Worm (Caenorhabditis elegans) whole organism, L1 larva: Measurements from ENCODE around the gene T10F2.2.

Experiments
- C04F5.9 ChIP-seq: sonication (generic microtip); optimal IDR thresholded peaks from 2 replicates; lab custom pipeline; 2016; ENCODE audit warnings: missing genetic modification characterization, missing compliant biosample characterization
- C16A3.4 ChIP-seq: fragments of 150-350 bp; optimal IDR thresholded peaks from 2 replicates; lab custom pipeline; 2014; ENCODE audit warnings: missing biosample characterization, missing genetic modification characterization
- C34B4.2 ChIP-seq: sonication (generic microtip); optimal IDR thresholded peaks from 2 replicates; lab custom pipeline; 2017; ENCODE audit warnings: mild to moderate bottlenecking, missing genetic modification characterization, missing compliant biosample characterization
- alr-1 ChIP-seq: fragments of 200-800 bp; sonication (Bioruptor generic); optimal IDR thresholded peaks from 2 replicates; lab custom pipeline; 2018; ENCODE audit warnings: borderline replicate concordance, mild to moderate bottlenecking, missing genetic modification characterization, missing compliant biosample characterization
- blmp-1 ChIP-seq: fragments of 150-350 bp; optimal IDR thresholded peaks from 2 replicates; lab custom pipeline; 2014; ENCODE audit warnings: missing biosample characterization, missing genetic modification characterization
- ceh-82 ChIP-seq, 3 experiments: fragments of 150-350 bp in 1 of 3; sonication (generic microtip) in 2 of 3; optimal IDR thresholded peaks; 2 replicates each; lab custom pipeline; 2014 to 2017; ENCODE audit warnings: missing biosample characterization in 3 of 3, missing genetic modification characterization in 3 of 3
- ceh-88 ChIP-seq: fragments of 200-800 bp; sonication (Bioruptor generic); IDR thresholded peaks from 2 replicates; pipeline ENCODE4 v1.3.6; 2022; ENCODE audit warnings: missing genetic modification characterization, missing compliant biosample characterization
- ceh-90 ChIP-seq: sonication (generic microtip); optimal IDR thresholded peaks from 2 replicates; lab custom pipeline; 2016; ENCODE audit warnings: missing genetic modification characterization, missing compliant biosample characterization
- ces-1 ChIP-seq: fragments of 150-350 bp; optimal IDR thresholded peaks from 2 replicates; lab custom pipeline; 2014; ENCODE audit warnings: missing biosample characterization, missing genetic modification reagents, missing genetic modification characterization
- efl-3 ChIP-seq: fragments of 200-800 bp; sonication (Bioruptor generic); optimal IDR thresholded peaks from 2 replicates; lab custom pipeline; 2018; ENCODE audit warnings: mild to moderate bottlenecking, missing genetic modification characterization, missing compliant biosample characterization
- egl-13 ChIP-seq: sonication (generic microtip); optimal IDR thresholded peaks from 2 replicates; lab custom pipeline; 2016; ENCODE audit warnings: missing genotype, missing genetic modification reagents, missing genetic modification characterization, missing compliant biosample characterization
- elt-2 ChIP-seq: sonication (generic microtip); optimal IDR thresholded peaks from 2 replicates; lab custom pipeline; 2016; ENCODE audit warnings: missing genetic modification characterization, mild to moderate bottlenecking, inconsistent platforms, missing compliant biosample characterization, missing genetic modification reagents
- elt-3 ChIP-seq, 6 experiments: fragments of 150-350 bp in 1 of 6; sonication (generic microtip); optimal IDR thresholded peaks; 2 replicates each; lab custom pipeline; 2017 to 2018; ENCODE audit warnings: missing biosample characterization in 6 of 6, missing genetic modification characterization in 6 of 6, inconsistent platforms in 1 of 6
- ets-5 ChIP-seq: fragments of 200-800 bp; sonication (Bioruptor generic); IDR thresholded peaks from 2 replicates; pipeline ENCODE4 v1.3.6; 2022; ENCODE audit warnings: missing genetic modification characterization, missing compliant biosample characterization
- fkh-10 ChIP-seq: sonication (generic microtip); optimal IDR thresholded peaks from 2 replicates; lab custom pipeline; 2017; ENCODE audit warnings: missing biosample characterization, missing genetic modification reagents, missing genetic modification characterization
- fkh-4 ChIP-seq: sonication (generic microtip); optimal IDR thresholded peaks from 2 replicates; lab custom pipeline; 2016; ENCODE audit warnings: missing compliant biosample characterization, missing genetic modification characterization, borderline replicate concordance
- fkh-8 ChIP-seq: sonication (generic microtip); optimal IDR thresholded peaks from 2 replicates; lab custom pipeline; 2016; ENCODE audit warnings: mild to moderate bottlenecking, missing genetic modification characterization, missing compliant biosample characterization
- fos-1 ChIP-seq: fragments of 150-350 bp; optimal IDR thresholded peaks from 2 replicates; lab custom pipeline; 2014; ENCODE audit warnings: missing biosample characterization, missing genetic modification characterization
- hlh-4 ChIP-seq: sonication (generic microtip); optimal IDR thresholded peaks from 2 replicates; lab custom pipeline; 2016; ENCODE audit warnings: mild to moderate bottlenecking, missing genetic modification characterization, missing compliant biosample characterization
- irx-1 ChIP-seq: sonication (generic microtip); optimal IDR thresholded peaks from 2 replicates; lab custom pipeline; 2016; ENCODE audit warnings: missing genetic modification characterization, missing compliant biosample characterization
- isw-1 ChIP-seq: fragments of 200-800 bp; sonication (Bioruptor generic); IDR thresholded peaks from 2 replicates; pipeline ENCODE4 v1.3.6; 2022; ENCODE audit warnings: missing genetic modification characterization, missing compliant biosample characterization
- jun-1 ChIP-seq: fragments of 150-350 bp; optimal IDR thresholded peaks from 2 replicates; lab custom pipeline; 2014; ENCODE audit warnings: missing biosample characterization, missing genetic modification reagents, missing genetic modification characterization
- lin-13 ChIP-seq: fragments of 150-350 bp; optimal IDR thresholded peaks from 2 replicates; lab custom pipeline; 2014; ENCODE audit warnings: missing biosample characterization, missing genetic modification reagents, missing genetic modification characterization
- lin-35 ChIP-seq, 2 experiments: fragments of 150-350 bp; optimal IDR thresholded peaks; 2 replicates each; lab custom pipeline; 2014; ENCODE audit warnings: missing biosample characterization in 2 of 2, missing genetic modification characterization in 2 of 2, missing genetic modification reagents in 2 of 2
- lir-3 ChIP-seq: sonication (generic microtip); optimal IDR thresholded peaks from 2 replicates; lab custom pipeline; 2016; ENCODE audit warnings: mild to moderate bottlenecking, missing genetic modification characterization, moderate library complexity, missing compliant biosample characterization; ENCODE audit not compliant: poor library complexity
- lsy-2 ChIP-seq, 2 experiments: fragments of 150-350 bp; optimal IDR thresholded peaks; 2 replicates each; lab custom pipeline; 2014; ENCODE audit warnings: missing biosample characterization in 2 of 2, missing genetic modification characterization in 2 of 2
- mdl-1 ChIP-seq, 2 experiments: fragments of 150-350 bp; optimal IDR thresholded peaks; 2 replicates each; lab custom pipeline; 2014 to 2017; ENCODE audit warnings: missing biosample characterization in 2 of 2, missing genetic modification characterization in 2 of 2, inconsistent platforms in 1 of 2
- mef-2 ChIP-seq: fragments of 150-350 bp; optimal IDR thresholded peaks from 2 replicates; lab custom pipeline; 2014; ENCODE audit warnings: missing biosample characterization, missing genetic modification characterization
- mep-1 ChIP-seq: fragments of 150-350 bp; optimal IDR thresholded peaks from 2 replicates; lab custom pipeline; 2014; ENCODE audit warnings: missing biosample characterization, missing genetic modification characterization
- nhr-11 ChIP-seq: fragments of 150-350 bp; optimal IDR thresholded peaks from 2 replicates; lab custom pipeline; 2014; ENCODE audit warnings: missing biosample characterization, missing genetic modification characterization
- nhr-19 ChIP-seq: fragments of 200-800 bp; sonication (Bioruptor generic); conservative IDR thresholded peaks from 2 replicates; pipeline ENCODE4 v1.3.6; 2022; ENCODE audit warnings: missing genetic modification characterization, missing compliant biosample characterization
- nhr-20 ChIP-seq: sonication (generic microtip); optimal IDR thresholded peaks from 2 replicates; lab custom pipeline; 2016; ENCODE audit warnings: mild to moderate bottlenecking, missing genetic modification characterization, missing compliant biosample characterization
- nhr-28 ChIP-seq: fragments of 150-350 bp; optimal IDR thresholded peaks from 2 replicates; lab custom pipeline; 2014; ENCODE audit warnings: missing biosample characterization, missing genetic modification characterization
- nhr-47 ChIP-seq: sonication (generic microtip); optimal IDR thresholded peaks from 2 replicates; lab custom pipeline; 2016; ENCODE audit warnings: mild to moderate bottlenecking, missing genetic modification characterization, moderate library complexity, missing compliant biosample characterization
- nhr-71 ChIP-seq: sonication (generic microtip); optimal IDR thresholded peaks from 2 replicates; lab custom pipeline; 2016; ENCODE audit warnings: mild to moderate bottlenecking, missing genetic modification characterization, moderate library complexity, missing compliant biosample characterization
- nhr-85 ChIP-seq: sonication (generic microtip); peaks from one replicate; lab custom pipeline; 2016; ENCODE audit warnings: missing genetic modification characterization, inconsistent platforms, missing compliant biosample characterization
- nhr-90 ChIP-seq: sonication (generic microtip); optimal IDR thresholded peaks from 2 replicates; lab custom pipeline; 2016; ENCODE audit warnings: mild to moderate bottlenecking, missing genetic modification characterization, missing compliant biosample characterization; ENCODE audit not compliant: poor library complexity
- pax-3 ChIP-seq: fragments of 200-800 bp; sonication (Bioruptor generic); optimal IDR thresholded peaks from 2 replicates; lab custom pipeline; 2018; ENCODE audit warnings: mild to moderate bottlenecking, missing genetic modification characterization, moderate library complexity, missing compliant biosample characterization
- pqm-1 ChIP-seq: sonication (generic microtip); optimal IDR thresholded peaks from 3 replicates; lab custom pipeline; 2017; ENCODE audit warnings: missing biosample characterization, missing genetic modification characterization
- skn-1 ChIP-seq: fragments of 150-350 bp; optimal IDR thresholded peaks from 2 replicates; lab custom pipeline; 2014; ENCODE audit warnings: missing biosample characterization, missing genetic modification characterization
- snpc-4 ChIP-seq: fragments of 150-350 bp; optimal IDR thresholded peaks from 2 replicates; lab custom pipeline; 2014; ENCODE audit warnings: missing biosample characterization, missing genetic modification characterization
- snu-23 ChIP-seq: sonication (generic microtip); optimal IDR thresholded peaks from 2 replicates; lab custom pipeline; 2016; ENCODE audit warnings: missing genetic modification characterization, missing compliant biosample characterization
- sup-37 ChIP-seq: fragments of 200-800 bp; sonication (Bioruptor generic); optimal IDR thresholded peaks from 2 replicates; lab custom pipeline; 2018; ENCODE audit warnings: mild to moderate bottlenecking, missing genetic modification characterization, missing compliant biosample characterization
- tbx-2 ChIP-seq: sonication (generic microtip); optimal IDR thresholded peaks from 2 replicates; lab custom pipeline; 2016; ENCODE audit warnings: missing genetic modification characterization, missing compliant biosample characterization
- tlp-1 ChIP-seq: fragments of 150-350 bp; optimal IDR thresholded peaks from 2 replicates; lab custom pipeline; 2014; ENCODE audit warnings: missing biosample characterization, missing genetic modification characterization
- unc-130 ChIP-seq: fragments of 150-350 bp; optimal IDR thresholded peaks from 2 replicates; lab custom pipeline; 2017; ENCODE audit warnings: missing biosample characterization, missing genetic modification characterization, inconsistent platforms
- vab-15 ChIP-seq: sonication (generic microtip); optimal IDR thresholded peaks from 2 replicates; lab custom pipeline; 2017; ENCODE audit warnings: missing genotype, mild to moderate bottlenecking, missing genetic modification characterization, missing compliant biosample characterization
- xbp-1 ChIP-seq: sonication (generic microtip); optimal IDR thresholded peaks from 2 replicates; lab custom pipeline; 2016; ENCODE audit warnings: missing genetic modification characterization, missing compliant biosample characterization
- zag-1 ChIP-seq: fragments of 150-350 bp; optimal IDR thresholded peaks from 2 replicates; lab custom pipeline; 2014; ENCODE audit warnings: missing biosample characterization, missing genetic modification characterization
- ztf-4 ChIP-seq: fragments of 150-350 bp; optimal IDR thresholded peaks from 2 replicates; lab custom pipeline; 2014; ENCODE audit warnings: missing biosample characterization, missing genetic modification characterization

The T10F2.2 gene

ce11 chrIII:5202641-5203040, 37.5 kb upstream of the T10F2.2 start (continued):
- TF ChIP-seq pax-3 (tag; lab: Kevin White, UChicago) (no peak), mef-2 (tag; lab: Kevin White, UChicago) (no peak), ceh-90 (tag; lab: Kevin White, UChicago) (no peak), C04F5.9 (tag; lab: Kevin White, UChicago) (no peak), C16A3.4 (tag; lab: Kevin White, UChicago) (peak; percentile 43), blmp-1 (tag; lab: Kevin White, UChicago) (peak; percentile 40), snu-23 (peak; percentile 85), hlh-4 (no peak), elt-2 (tag; lab: Kevin White, UChicago) (peak; percentile 71), nhr-11 (tag; lab: Kevin White, UChicago) (peak; percentile 18), ces-1 (GFP tag; lab: Kevin White, UChicago) (no peak), ceh-82 (tag; optimal IDR thresholded peaks at IDR 0.05; lab: Kevin White, UChicago) (peak in 1 of 3 experiments; percentile 20), tbx-2 (peak; percentile 51), efl-3 (GFP tag; lab: Kevin White, UChicago) (no peak), zag-1 (tag; lab: Kevin White, UChicago) (no peak), mdl-1 (tag; optimal IDR thresholded peaks at IDR 0.05; lab: Kevin White, UChicago) (peak in 1 of 2 experiments; percentile 3), sup-37 (GFP tag; lab: Kevin White, UChicago) (no peak), ets-5 (GFP tag; lab: Robert Waterston, UW) (no peak), tlp-1 (tag; lab: Kevin White, UChicago) (no peak), snpc-4 (no peak), fkh-4 (no peak), nhr-85 (tag; lab: Kevin White, UChicago) (peak; percentile 89), mep-1 (tag; lab: Kevin White, UChicago) (peak; percentile 72), lin-35 (GFP tag; optimal IDR thresholded peaks at IDR 0.05; lab: Kevin White, UChicago) (peak; percentile 45 to 71), irx-1 (tag; lab: Kevin White, UChicago) (no peak), nhr-47 (tag; lab: Kevin White, UChicago) (peak; percentile 46), lin-13 (peak; percentile 12)

- no peak for TF ChIP-seq C34B4.2 (tag; lab: Kevin White, UChicago)
- peak in 1 of 2 experiments; percentile 62 for TF ChIP-seq lin-35 (GFP tag; optimal IDR thresholded peaks at IDR 0.05; lab: Kevin White, UChicago)
- TF ChIP-seq ceh-82 (tag; optimal IDR thresholded peaks at IDR 0.05; lab: Kevin White, UChicago) = no peak
- peak; percentile 50 for TF ChIP-seq nhr-71 (tag; lab: Kevin White, UChicago)
- TF ChIP-seq mdl-1 (tag; optimal IDR thresholded peaks at IDR 0.05; lab: Kevin White, UChicago) = no peak
- peak in 1 of 2 experiments; percentile 35 for TF ChIP-seq lsy-2 (tag; optimal IDR thresholded peaks at IDR 0.05; lab: Kevin White, UChicago)
- no peak for TF ChIP-seq blmp-1 (tag; lab: Kevin White, UChicago)
- peak; percentile 78 for TF ChIP-seq pqm-1 (tag; lab: Kevin White, UChicago)
- no peak for TF ChIP-seq nhr-28 (tag; lab: Kevin White, UChicago)
- peak; percentile 93 for TF ChIP-seq elt-2 (tag; lab: Kevin White, UChicago)
- no peak for TF ChIP-seq fos-1
- TF ChIP-seq ceh-88 (GFP tag; lab: Robert Waterston, UW) = no peak
- TF ChIP-seq nhr-90 (tag; lab: Kevin White, UChicago) = peak; percentile 40
- peak; percentile 12 for TF ChIP-seq jun-1 (tag; lab: Kevin White, UChicago)
- peak; percentile 73 for TF ChIP-seq nhr-20 (tag; lab: Kevin White, UChicago)
- no peak for TF ChIP-seq ceh-90 (tag; lab: Kevin White, UChicago)
- 0 out of 2 replicates have a peak, but pooled peaks have one; percentile 11 for TF ChIP-seq nhr-19 (GFP tag; lab: Robert Waterston, UW)
- peak; percentile 4 for TF ChIP-seq tbx-2
- TF ChIP-seq xbp-1 (tag; lab: Kevin White, UChicago) = no peak
- no peak for TF ChIP-seq skn-1
- TF ChIP-seq fkh-10 (GFP tag; lab: Kevin White, UChicago) = no peak
- no peak for TF ChIP-seq alr-1 (tag; lab: Kevin White, UChicago)
- TF ChIP-seq mef-2 (tag; lab: Kevin White, UChicago) = no peak
- no peak for TF ChIP-seq vab-15 (tag; lab: Kevin White, UChicago)
- TF ChIP-seq elt-3 (tag; optimal IDR thresholded peaks at IDR 0.05; lab: Kevin White, UChicago) = peak in 5 of 6 experiments; percentile 75 to 95 (median 83)
- TF ChIP-seq ets-5 (GFP tag; lab: Robert Waterston, UW) = no peak
- TF ChIP-seq zag-1 (tag; lab: Kevin White, UChicago) = no peak
- TF ChIP-seq ztf-4 (tag; lab: Kevin White, UChicago) = no peak
- peak; percentile 18 for TF ChIP-seq snu-23
- TF ChIP-seq unc-130 (tag; lab: Kevin White, UChicago) = no peak
- no peak for TF ChIP-seq irx-1 (tag; lab: Kevin White, UChicago)
- no peak for TF ChIP-seq hlh-4
- TF ChIP-seq lir-3 (tag; lab: Kevin White, UChicago) = peak; percentile 3
- TF ChIP-seq isw-1 (GFP tag; lab: Robert Waterston, UW) = no peak
- TF ChIP-seq fkh-8 (tag; lab: Kevin White, UChicago) = no peak
- TF ChIP-seq nhr-85 (tag; lab: Kevin White, UChicago) = peak; percentile 72
- TF ChIP-seq egl-13 (tag; lab: Kevin White, UChicago) = no peak
Observed at ce11 chrIII:5201267-5201666, 36.2 kb upstream of the T10F2.2 start.
